Worm (Caenorhabditis elegans) whole organism, L4 larva: ENCODE data around the gene sqv-2.
A peak's percentile ranks its signal among the peaks of the same experiment; 100 is the strongest.

Experiments used
- D1046.2 ChIP-seq: fragments of 200-800 bp; sonication (Bioruptor generic); IDR thresholded peaks from 2 replicates; pipeline ENCODE4 v1.3.6; 2022; ENCODE audit warnings: missing genetic modification characterization, missing compliant biosample characterization
- F10B5.3 ChIP-seq: sonication (generic microtip); optimal IDR thresholded peaks from 2 replicates; lab custom pipeline; 2016; ENCODE audit warnings: mild to moderate bottlenecking, missing genetic modification characterization, missing compliant biosample characterization
- F26F4.8 ChIP-seq: fragments of 200-800 bp; sonication (Bioruptor generic); conservative IDR thresholded peaks from 2 replicates; pipeline ENCODE4 v1.3.6; 2022; ENCODE audit warnings: missing genetic modification characterization, missing compliant biosample characterization
- F49E8.2 ChIP-seq: sonication (generic microtip); optimal IDR thresholded peaks from 2 replicates; lab custom pipeline; 2016; ENCODE audit warnings: missing compliant biosample characterization, mild to moderate bottlenecking, missing genetic modification characterization, borderline replicate concordance
- R02D3.7 ChIP-seq: fragments of 150-350 bp; sonication (generic microtip); optimal IDR thresholded peaks from 3 replicates; lab custom pipeline; 2014; ENCODE audit warnings: missing biosample characterization, missing genetic modification characterization
- T26A8.4 ChIP-seq: fragments of 200-800 bp; sonication (Bioruptor generic); IDR thresholded peaks from 2 replicates; pipeline ENCODE4 v1.3.6; 2022; ENCODE audit warnings: missing genetic modification characterization, missing compliant biosample characterization
- Y48G9A.11 ChIP-seq: fragments of 200-800 bp; sonication (Bioruptor generic); IDR thresholded peaks from 2 replicates; pipeline ENCODE4 v1.3.6; 2022; ENCODE audit warnings: missing genetic modification reagents, missing genetic modification characterization, missing compliant biosample characterization
- Y5F2A.4 ChIP-seq: fragments of 200-800 bp; sonication (Bioruptor generic); optimal IDR thresholded peaks from 2 replicates; lab custom pipeline; 2018; ENCODE audit warnings: mild to moderate bottlenecking, missing genetic modification characterization, missing compliant biosample characterization
- Y75B8A.6 ChIP-seq: fragments of 200-800 bp; sonication (Bioruptor generic); IDR thresholded peaks from 2 replicates; pipeline ENCODE4 v1.3.6; 2022; ENCODE audit warnings: missing genetic modification reagents, missing genetic modification characterization, missing compliant biosample characterization
- ZK337.2 ChIP-seq: fragments of 200-800 bp; sonication (Bioruptor generic); IDR thresholded peaks from 2 replicates; pipeline ENCODE4 v1.3.6; 2022; ENCODE audit warnings: missing genetic modification reagents, missing genetic modification characterization, missing compliant biosample characterization
- aly-2 ChIP-seq: sonication (generic microtip); optimal IDR thresholded peaks from 2 replicates; lab custom pipeline; 2018; ENCODE audit warnings: missing biosample characterization, missing genetic modification characterization
- ama-1 ChIP-seq: fragments of 150-350 bp; optimal IDR thresholded peaks from 2 replicates; lab custom pipeline; 2014; ENCODE audit warnings: inconsistent platforms, mixed read lengths
- arid-1 ChIP-seq: fragments of 200-800 bp; sonication (Bioruptor generic); conservative IDR thresholded peaks from 2 replicates; pipeline ENCODE4 v1.3.6; 2022; ENCODE audit warnings: missing genetic modification reagents, missing genetic modification characterization, missing compliant biosample characterization
- ceh-32 ChIP-seq: sonication (generic microtip); optimal IDR thresholded peaks from 2 replicates; lab custom pipeline; 2016; ENCODE audit warnings: mild to moderate bottlenecking, missing genetic modification characterization, missing compliant biosample characterization; ENCODE audit not compliant: poor library complexity
- ctbp-1 ChIP-seq: fragments of 200-800 bp; sonication (Bioruptor generic); IDR thresholded peaks from 2 replicates; pipeline ENCODE4 v1.3.6; 2022; ENCODE audit warnings: missing genetic modification reagents, missing genetic modification characterization, missing compliant biosample characterization
- daf-16 ChIP-seq, 3 experiments: sonication (generic microtip); optimal IDR thresholded peaks; 2 replicates each; lab custom pipeline; 2016 to 2017; ENCODE audit warnings: missing genetic modification characterization in 3 of 3, missing genetic modification reagents in 3 of 3, mild to moderate bottlenecking in 2 of 3, missing compliant biosample characterization in 2 of 3, missing biosample characterization in 1 of 3, moderate library complexity in 1 of 3
- dmd-6 ChIP-seq: fragments of 200-800 bp; sonication (Bioruptor generic); IDR thresholded peaks from 2 replicates; pipeline ENCODE4 v1.3.6; 2022; ENCODE audit warnings: missing genetic modification reagents, missing genetic modification characterization, missing compliant biosample characterization
- dpl-1 ChIP-seq: fragments of 150-350 bp; optimal IDR thresholded peaks from 2 replicates; lab custom pipeline; 2014; ENCODE audit warnings: missing biosample characterization, missing genetic modification reagents, missing genetic modification characterization
- duxl-1 ChIP-seq: sonication (generic microtip); optimal IDR thresholded peaks from 2 replicates; lab custom pipeline; 2016; ENCODE audit warnings: mild to moderate bottlenecking, missing genetic modification characterization, moderate library complexity, missing compliant biosample characterization; ENCODE audit not compliant: poor library complexity
- dve-1 ChIP-seq: sonication (generic microtip); optimal IDR thresholded peaks from 2 replicates; lab custom pipeline; 2017; ENCODE audit warnings: antibody characterized with exemption, mild to moderate bottlenecking, missing genetic modification characterization, missing compliant biosample characterization; ENCODE audit not compliant: insufficient read depth
- egl-43 ChIP-seq: fragments of 200-800 bp; sonication (Bioruptor generic); IDR thresholded peaks from 2 replicates; pipeline ENCODE4 v1.3.6; 2022; ENCODE audit warnings: missing genetic modification reagents, missing genetic modification characterization, missing compliant biosample characterization
- gei-8 ChIP-seq: fragments of 200-800 bp; sonication (Bioruptor generic); optimal IDR thresholded peaks from 2 replicates; lab custom pipeline; 2018; ENCODE audit warnings: mild to moderate bottlenecking, missing genetic modification characterization, missing compliant biosample characterization
- hif-1 ChIP-seq, 2 experiments: sonication (generic microtip); optimal IDR thresholded peaks; 2 replicates each; lab custom pipeline; 2016 to 2017; ENCODE audit warnings: missing compliant biosample characterization in 2 of 2, missing genetic modification characterization in 2 of 2, missing genetic modification reagents in 2 of 2, missing genotype in 2 of 2, mild to moderate bottlenecking in 1 of 2
- hlh-11 ChIP-seq: fragments of 200-800 bp; sonication (Bioruptor generic); optimal IDR thresholded peaks from 2 replicates; lab custom pipeline; 2018; ENCODE audit warnings: mild to moderate bottlenecking, missing genetic modification characterization, missing compliant biosample characterization
- hlh-30 ChIP-seq: sonication (generic microtip); optimal IDR thresholded peaks from 2 replicates; lab custom pipeline; 2017; ENCODE audit warnings: antibody characterized with exemption, mild to moderate bottlenecking, missing genetic modification characterization, missing compliant biosample characterization; ENCODE audit not compliant: insufficient read depth
- hmg-1.1 ChIP-seq: fragments of 200-800 bp; sonication (Bioruptor generic); IDR thresholded peaks from 2 replicates; pipeline ENCODE4 v1.3.6; 2022; ENCODE audit warnings: missing genetic modification reagents, missing genetic modification characterization, missing compliant biosample characterization
- lim-7 ChIP-seq: fragments of 200-800 bp; sonication (Bioruptor generic); IDR thresholded peaks from 2 replicates; pipeline ENCODE4 v1.3.6; 2022; ENCODE audit warnings: missing genetic modification characterization, missing compliant biosample characterization
- lin-38 ChIP-seq: fragments of 200-800 bp; sonication (Bioruptor generic); IDR thresholded peaks from 2 replicates; pipeline ENCODE4 v1.3.6; 2022; ENCODE audit warnings: missing genetic modification reagents, missing genetic modification characterization, missing compliant biosample characterization
- mdl-1 ChIP-seq, 2 experiments: fragments of 150-350 bp in 1 of 2; sonication (generic microtip) in 1 of 2; optimal IDR thresholded peaks; 2 replicates each; lab custom pipeline; 2014 to 2017; ENCODE audit warnings: missing biosample characterization in 2 of 2, missing genetic modification characterization in 2 of 2
- mdt-29 ChIP-seq: fragments of 200-800 bp; sonication (Bioruptor generic); IDR thresholded peaks from 2 replicates; pipeline ENCODE4 v1.3.6; 2022; ENCODE audit warnings: missing genetic modification reagents, missing genetic modification characterization, missing compliant biosample characterization
- mep-1 ChIP-seq: fragments of 150-350 bp; sonication (generic microtip); optimal IDR thresholded peaks from 3 replicates; lab custom pipeline; 2014; ENCODE audit warnings: missing biosample characterization, missing genetic modification characterization
- mes-2 ChIP-seq: sonication (generic microtip); optimal IDR thresholded peaks from 2 replicates; lab custom pipeline; 2016; ENCODE audit warnings: missing genotype, mild to moderate bottlenecking, missing genetic modification characterization, missing compliant biosample characterization; ENCODE audit not compliant: poor library complexity, severe bottlenecking
- mxl-3 ChIP-seq: fragments of 200-800 bp; sonication (Bioruptor generic); optimal IDR thresholded peaks from 2 replicates; lab custom pipeline; 2018; ENCODE audit warnings: mild to moderate bottlenecking, missing genetic modification characterization, missing compliant biosample characterization
- nhr-111 ChIP-seq: fragments of 200-800 bp; sonication (Bioruptor generic); optimal IDR thresholded peaks from 2 replicates; lab custom pipeline; 2018; ENCODE audit warnings: mild to moderate bottlenecking, missing genetic modification characterization, missing compliant biosample characterization
- nhr-28 ChIP-seq: fragments of 150-350 bp; optimal IDR thresholded peaks from 2 replicates; lab custom pipeline; 2014; ENCODE audit warnings: missing biosample characterization, missing genetic modification characterization
- pha-4 ChIP-seq, 2 experiments: fragments of 150-350 bp in 1 of 2; fragments of 200-800 bp in 1 of 2; sonication (Bioruptor generic) in 1 of 2; IDR thresholded peaks in 1 of 2; optimal IDR thresholded peaks in 1 of 2; 2 replicates each; pipeline versions ENCODE4 v1.3.6 to Lab custom; 2014 to 2022; ENCODE audit warnings: missing genetic modification characterization in 2 of 2, missing genetic modification reagents in 2 of 2, missing biosample characterization in 1 of 2, missing compliant biosample characterization in 1 of 2
- sdz-12 ChIP-seq: fragments of 200-800 bp; sonication (Bioruptor generic); optimal IDR thresholded peaks from 2 replicates; lab custom pipeline; 2018; ENCODE audit warnings: mild to moderate bottlenecking, missing genetic modification characterization, missing compliant biosample characterization
- set-16 ChIP-seq: fragments of 200-800 bp; sonication (Bioruptor generic); IDR thresholded peaks from 2 replicates; pipeline ENCODE4 v1.3.6; 2022; ENCODE audit warnings: missing genetic modification reagents, missing genetic modification characterization, missing compliant biosample characterization
- skn-1 ChIP-seq: fragments of 150-350 bp; optimal IDR thresholded peaks from 2 replicates; lab custom pipeline; 2014; ENCODE audit warnings: missing biosample characterization, missing genetic modification characterization
- snpc-4 ChIP-seq: fragments of 150-350 bp; optimal IDR thresholded peaks from 2 replicates; lab custom pipeline; 2014; ENCODE audit warnings: missing biosample characterization, missing genetic modification characterization
- spr-1 ChIP-seq: sonication (generic microtip); optimal IDR thresholded peaks from 2 replicates; lab custom pipeline; 2016; ENCODE audit warnings: mild to moderate bottlenecking, missing genetic modification characterization, missing compliant biosample characterization
- tag-97 ChIP-seq: fragments of 200-800 bp; sonication (Bioruptor generic); IDR thresholded peaks from 2 replicates; pipeline ENCODE4 v1.3.6; 2022; ENCODE audit warnings: missing genetic modification characterization, missing compliant biosample characterization
- unc-130 ChIP-seq: sonication (generic microtip); optimal IDR thresholded peaks from 2 replicates; lab custom pipeline; 2016; ENCODE audit warnings: missing genetic modification reagents, missing genetic modification characterization, missing compliant biosample characterization
- unc-39 ChIP-seq: sonication (generic microtip); optimal IDR thresholded peaks from 2 replicates; lab custom pipeline; 2017; ENCODE audit warnings: missing biosample characterization, missing genetic modification characterization
- unc-62 ChIP-seq, 3 experiments: fragments of 150-350 bp in 1 of 3; sonication (generic microtip); optimal IDR thresholded peaks in 2 of 3; peaks in 1 of 3; 1 replicate in 1 of 3; 2 replicates in 2 of 3; lab custom pipeline; 2014 to 2017; ENCODE audit warnings: missing biosample characterization in 3 of 3, missing genetic modification characterization in 3 of 3, missing genetic modification reagents in 3 of 3, missing genotype in 1 of 3
- zfp-3 ChIP-seq: fragments of 200-800 bp; sonication (Bioruptor generic); conservative IDR thresholded peaks from 2 replicates; pipeline ENCODE4 v1.3.6; 2022; ENCODE audit warnings: missing genetic modification reagents, missing genetic modification characterization, missing compliant biosample characterization
- zip-2 ChIP-seq: fragments of 150-350 bp; optimal IDR thresholded peaks from 2 replicates; lab custom pipeline; 2014; ENCODE audit warnings: missing biosample characterization, missing genetic modification characterization

sqv-2 gene

ce11 chrII:2920817-2921458, 26.7 kb upstream of the sqv-2 start:
- TF ChIP-seq hlh-30 (tag; lab: Kevin White, UChicago) (peak; percentile 97), ceh-32 (tag; lab: Kevin White, UChicago) (no peak), gei-8 (GFP tag; lab: Kevin White, UChicago) (no peak), set-16 (no peak), sdz-12 (GFP tag; lab: Kevin White, UChicago) (no peak), mdl-1 (tag; optimal IDR thresholded peaks at IDR 0.05; lab: Kevin White, UChicago) (peak; percentile 76 to 91), unc-39 (no peak), ZK337.2 (GFP tag; lab: Robert Waterston, UW) (no peak), tag-97 (GFP tag; lab: Robert Waterston, UW) (0 out of 2 replicates have a peak, but pooled peaks have one; percentile 15), hlh-11 (tag; lab: Kevin White, UChicago) (peak; percentile 95), zfp-3 (0 out of 2 replicates have a peak, but pooled peaks have one; percentile 6), Y75B8A.6 (no peak), spr-1 (tag; lab: Kevin White, UChicago) (peak; percentile 8), mdt-29 (GFP tag; lab: Robert Waterston, UW) (peak; percentile 83), dmd-6 (GFP tag; lab: Robert Waterston, UW) (peak; percentile 49), F26F4.8 (GFP tag; lab: Robert Waterston, UW) (no peak), R02D3.7 (tag; lab: Kevin White, UChicago) (no peak), mxl-3 (GFP tag; lab: Kevin White, UChicago) (peak; percentile 54), skn-1 (tag; lab: Kevin White, UChicago) (no peak), hif-1 (tag; optimal IDR thresholded peaks at IDR 0.05; lab: Kevin White, UChicago) (peak in 1 of 2 experiments; percentile 7), duxl-1 (tag; lab: Kevin White, UChicago) (peak; percentile 43), pha-4 (GFP tag; IDR thresholded peaks at IDR 0.05; lab: Robert Waterston, UW) (peak; percentile 64; the same call in 1 of the 2 replicates), pha-4 (tag; optimal IDR thresholded peaks at IDR 0.05; lab: Kevin White, UChicago) (no peak), D1046.2 (no peak), ama-1 (lab: Kevin White, UChicago) (peak; percentile 45), Y48G9A.11 (GFP tag; lab: Robert Waterston, UW) (no peak), mes-2 (tag; lab: Kevin White, UChicago) (peak; percentile 69), nhr-28 (tag; lab: Kevin White, UChicago) (peak; percentile 14), daf-16 (GFP tag; optimal IDR thresholded peaks at IDR 0.05; lab: Kevin White, UChicago) (peak; percentile 4 to 40), daf-16 (tag; optimal IDR thresholded peaks at IDR 0.05; lab: Kevin White, UChicago) (peak; percentile 58), F49E8.2 (tag; lab: Kevin White, UChicago) (peak; percentile 18), egl-43 (GFP tag; lab: Robert Waterston, UW) (peak; percentile 56; the same call in 1 of the 2 replicates), nhr-111 (GFP tag; lab: Kevin White, UChicago) (no peak), dve-1 (tag; lab: Kevin White, UChicago) (peak; percentile 59), F10B5.3 (tag; lab: Kevin White, UChicago) (peak; percentile 18), dpl-1 (GFP tag; lab: Kevin White, UChicago) (peak; percentile 16), mep-1 (peak; percentile 49), unc-62 (GFP tag; optimal IDR thresholded peaks at IDR 0.05 in 1 of 2; lab: Kevin White, UChicago) (peak in 1 of 2 experiments; percentile 87), unc-62 (tag; optimal IDR thresholded peaks at IDR 0.05; lab: Kevin White, UChicago) (no peak), T26A8.4 (0 out of 2 replicates have a peak, but pooled peaks have one; percentile 11), ctbp-1 (GFP tag; lab: Robert Waterston, UW) (no peak), arid-1 (peak; percentile 67; the same call in 1 of the 2 replicates), zip-2 (no peak), hmg-1.1 (GFP tag; lab: Robert Waterston, UW) (peak; percentile 79), unc-130 (GFP tag; lab: Kevin White, UChicago) (peak; percentile 64), snpc-4 (tag; lab: Kevin White, UChicago) (no peak), lin-38 (GFP tag; lab: Robert Waterston, UW) (peak; percentile 70), aly-2 (tag; lab: Kevin White, UChicago) (no peak), Y5F2A.4 (GFP tag; lab: Kevin White, UChicago) (peak; percentile 37), lim-7 (GFP tag; lab: Robert Waterston, UW) (no peak)
